Worm (Caenorhabditis elegans): Measurements from ENCODE around the gene str-37.

- TF ChIP-seq sea-2 (GFP tag; IDR thresholded peaks at IDR 0.05) (no peak), nhr-179 (tag; optimal IDR thresholded peaks at IDR 0.05) (no peak), fkh-3 (tag; optimal IDR thresholded peaks at IDR 0.05) (no peak), tbp1 (GFP tag; optimal IDR thresholded peaks at IDR 0.05) (no peak), ets-4 (GFP tag; optimal IDR thresholded peaks at IDR 0.05) (no peak), aptf-2 (GFP tag; conservative IDR thresholded peaks at IDR 0.05) (no peak), F39B2.1 (GFP tag; IDR thresholded peaks at IDR 0.05) (no peak), tbx-9 (tag; optimal IDR thresholded peaks at IDR 0.05; ENCODE audit: borderline replicate concordance) (no peak), ztf-6 (GFP tag; IDR thresholded peaks at IDR 0.05) (no peak), athp-1 (tag; optimal IDR thresholded peaks at IDR 0.05) (no peak)
Observed at ce11 chrV:13333386-13334180, 6.0 kb downstream of the str-37 start, which contains the start of gene nhr-168.
